Worm (Caenorhabditis elegans): ENCODE results near the gene jmjd-4.

ce11 chrIII:10344762-10345161 is 10.9 kb upstream of the jmjd-4 start:
- TF ChIP-seq ztf-29 (GFP tag; IDR thresholded peaks at IDR 0.05) (no peak), ref-1 (GFP tag; conservative IDR thresholded peaks at IDR 0.05) (no peak), T22C8.4 (GFP tag; IDR thresholded peaks at IDR 0.05) (no peak)

Data from whole organism, midembryonic.